Worm (Caenorhabditis elegans) whole organism, early embryonic: ENCODE data around the gene flh-1.

Experiments
- ets-7 ChIP-seq: sonication (generic microtip); optimal IDR thresholded peaks from 2 replicates; lab custom pipeline; 2016; ENCODE audit warnings: missing genotype, missing genetic modification characterization, missing compliant biosample characterization
- flt-1 ChIP-seq: fragments of 200-800 bp; sonication (Bioruptor generic); IDR thresholded peaks from 2 replicates; pipeline ENCODE4 v1.3.6; 2022; ENCODE audit warnings: missing genetic modification characterization, missing compliant biosample characterization
- pes-1 ChIP-seq: fragments of 200-800 bp; sonication (Bioruptor generic); IDR thresholded peaks from 2 replicates; pipeline ENCODE4 v1.3.6; 2022; ENCODE audit warnings: missing genetic modification reagents, missing genetic modification characterization, missing compliant biosample characterization
- scrt-1 ChIP-seq: fragments of 200-800 bp; sonication (Bioruptor generic); IDR thresholded peaks from 2 replicates; pipeline ENCODE4 v1.3.6; 2022; ENCODE audit warnings: missing genetic modification characterization, missing compliant biosample characterization
- sea-1 ChIP-seq: fragments of 200-800 bp; sonication (Bioruptor generic); conservative IDR thresholded peaks from 2 replicates; pipeline ENCODE4 v1.3.6; 2022; ENCODE audit warnings: missing genetic modification characterization, missing compliant biosample characterization

- TF ChIP-seq pes-1 (GFP tag; lab: Robert Waterston, UW) = no peak
- no peak for TF ChIP-seq sea-1
- no peak for TF ChIP-seq flt-1 (GFP tag; lab: Robert Waterston, UW)
- no peak for TF ChIP-seq ets-7 (tag; lab: Kevin White, UChicago)
- TF ChIP-seq scrt-1 (GFP tag; lab: Robert Waterston, UW) = no peak
Observed at ce11 chrIV:9300127-9300526, 36.1 kb upstream of the flh-1 start, which contains the start of gene F49C12.3.
